Worm (Caenorhabditis elegans) whole organism, late embryonic: Measurements from ENCODE around the gene F01F1.2.
A peak's percentile ranks its signal among the peaks of the same experiment; 100 is the strongest.

Experiments
- C08G9.2 ChIP-seq: sonication (generic microtip); optimal IDR thresholded peaks from 2 replicates; lab custom pipeline; 2016; ENCODE audit warnings: mild to moderate bottlenecking, missing genetic modification characterization, moderate library complexity, missing compliant biosample characterization
- C38D4.7 ChIP-seq: fragments of 200-800 bp; sonication (Bioruptor generic); optimal IDR thresholded peaks from 2 replicates; lab custom pipeline; 2018; ENCODE audit warnings: mild to moderate bottlenecking, missing genetic modification characterization, moderate library complexity, missing compliant biosample characterization
- K02D7.2 ChIP-seq: sonication (generic microtip); optimal IDR thresholded peaks from 2 replicates; lab custom pipeline; 2017; ENCODE audit warnings: mild to moderate bottlenecking, missing genetic modification characterization, missing compliant biosample characterization
- T23F11.4 ChIP-seq: fragments of 200-800 bp; sonication (Bioruptor generic); optimal IDR thresholded peaks from 2 replicates; lab custom pipeline; 2018; ENCODE audit warnings: mild to moderate bottlenecking, missing genetic modification characterization, missing compliant biosample characterization
- ahr-1 ChIP-seq: sonication (generic microtip); optimal IDR thresholded peaks from 2 replicates; lab custom pipeline; 2016; ENCODE audit warnings: missing genetic modification characterization, missing compliant biosample characterization
- ceh-18 ChIP-seq: sonication (generic microtip); optimal IDR thresholded peaks from 2 replicates; lab custom pipeline; 2016; ENCODE audit warnings: missing genetic modification characterization, missing compliant biosample characterization
- ceh-2 ChIP-seq: sonication (generic microtip); optimal IDR thresholded peaks from 2 replicates; lab custom pipeline; 2016; ENCODE audit warnings: missing genotype, missing genetic modification characterization, missing compliant biosample characterization
- ceh-24 ChIP-seq: sonication (generic microtip); optimal IDR thresholded peaks from 2 replicates; lab custom pipeline; 2016; ENCODE audit warnings: mild to moderate bottlenecking, missing genetic modification characterization, missing compliant biosample characterization
- ceh-34 ChIP-seq: sonication (generic microtip); optimal IDR thresholded peaks from 2 replicates; lab custom pipeline; 2016; ENCODE audit warnings: mild to moderate bottlenecking, missing genetic modification characterization, missing compliant biosample characterization
- ceh-48 ChIP-seq: sonication (generic microtip); optimal IDR thresholded peaks from 2 replicates; lab custom pipeline; 2016; ENCODE audit warnings: missing genetic modification characterization, inconsistent platforms, missing compliant biosample characterization
- ceh-9 ChIP-seq: sonication (generic microtip); optimal IDR thresholded peaks from 2 replicates; lab custom pipeline; 2016; ENCODE audit warnings: mild to moderate bottlenecking, missing genetic modification characterization, inconsistent platforms, missing compliant biosample characterization
- che-1 ChIP-seq: sonication (generic microtip); optimal IDR thresholded peaks from 2 replicates; lab custom pipeline; 2016; ENCODE audit warnings: mild to moderate bottlenecking, missing genetic modification characterization, missing compliant biosample characterization
- dmd-4 ChIP-seq: sonication (generic microtip); optimal IDR thresholded peaks from 2 replicates; lab custom pipeline; 2016; ENCODE audit warnings: borderline replicate concordance, missing genetic modification characterization, missing compliant biosample characterization
- dve-1 ChIP-seq: sonication (generic microtip); optimal IDR thresholded peaks from 2 replicates; lab custom pipeline; 2017; ENCODE audit warnings: antibody characterized with exemption, mild to moderate bottlenecking, missing genetic modification characterization, missing compliant biosample characterization
- elt-2 ChIP-seq: sonication (generic microtip); optimal IDR thresholded peaks from 2 replicates; lab custom pipeline; 2016; ENCODE audit warnings: missing genetic modification reagents, missing genetic modification characterization, missing compliant biosample characterization
- elt-4 ChIP-seq: sonication (generic microtip); optimal IDR thresholded peaks from 2 replicates; lab custom pipeline; 2016; ENCODE audit warnings: missing genetic modification characterization, missing compliant biosample characterization
- ets-4 ChIP-seq: sonication (generic microtip); optimal IDR thresholded peaks from 2 replicates; lab custom pipeline; 2016; ENCODE audit warnings: missing genetic modification characterization, missing compliant biosample characterization
- eyg-1 ChIP-seq: sonication (generic microtip); optimal IDR thresholded peaks from 2 replicates; lab custom pipeline; 2016; ENCODE audit warnings: missing genotype, missing genetic modification characterization, missing compliant biosample characterization
- hlh-15 ChIP-seq: sonication (generic microtip); optimal IDR thresholded peaks from 2 replicates; lab custom pipeline; 2016; ENCODE audit warnings: missing genetic modification characterization, missing compliant biosample characterization
- hlh-8 ChIP-seq: sonication (generic microtip); optimal IDR thresholded peaks from 2 replicates; lab custom pipeline; 2016; ENCODE audit warnings: missing genotype, missing genetic modification characterization, missing compliant biosample characterization
- madf-2 ChIP-seq: sonication (generic microtip); optimal IDR thresholded peaks from 2 replicates; lab custom pipeline; 2017; ENCODE audit warnings: missing genetic modification characterization, missing compliant biosample characterization
- mec-3 ChIP-seq: sonication (generic microtip); optimal IDR thresholded peaks from 2 replicates; lab custom pipeline; 2016; ENCODE audit warnings: borderline replicate concordance, missing genetic modification characterization, missing compliant biosample characterization
- nfya-1 ChIP-seq: sonication (generic microtip); optimal IDR thresholded peaks from 2 replicates; lab custom pipeline; 2017; ENCODE audit warnings: missing genetic modification characterization, mild to moderate bottlenecking, missing compliant biosample characterization, antibody characterized with exemption, moderate library complexity
- nhr-11 ChIP-seq: fragments of 150-350 bp; optimal IDR thresholded peaks from 2 replicates; lab custom pipeline; 2014; ENCODE audit warnings: missing biosample characterization, missing genetic modification characterization
- odd-2 ChIP-seq: sonication (generic microtip); optimal IDR thresholded peaks from 2 replicates; lab custom pipeline; 2017; ENCODE audit warnings: antibody characterized with exemption, mild to moderate bottlenecking, missing genetic modification characterization, missing compliant biosample characterization
- pat-9 ChIP-seq: fragments of 200-800 bp; sonication (Bioruptor generic); optimal IDR thresholded peaks from 2 replicates; lab custom pipeline; 2018; ENCODE audit warnings: mild to moderate bottlenecking, missing genetic modification characterization, moderate library complexity, missing compliant biosample characterization
- pha-4 ChIP-seq: fragments of 150-350 bp; optimal IDR thresholded peaks from 2 replicates; lab custom pipeline; 2018; ENCODE audit warnings: missing biosample characterization, missing genetic modification reagents, missing genetic modification characterization
- rnt-1 ChIP-seq: sonication (generic microtip); optimal IDR thresholded peaks from 2 replicates; lab custom pipeline; 2016; ENCODE audit warnings: missing genetic modification characterization, missing compliant biosample characterization
- sdc-2 ChIP-seq: sonication (generic microtip); optimal IDR thresholded peaks from 2 replicates; lab custom pipeline; 2016; ENCODE audit warnings: missing genotype, missing genetic modification characterization, missing compliant biosample characterization
- sox-2 ChIP-seq: fragments of 200-800 bp; sonication (Bioruptor generic); IDR thresholded peaks from 2 replicates; pipeline ENCODE4 v1.3.6; 2022; ENCODE audit warnings: missing genetic modification reagents, missing genetic modification characterization, missing compliant biosample characterization
- sox-4 ChIP-seq: sonication (generic microtip); optimal IDR thresholded peaks from 2 replicates; lab custom pipeline; 2017; ENCODE audit warnings: mild to moderate bottlenecking, missing genetic modification characterization, inconsistent platforms, missing compliant biosample characterization
- syd-9 ChIP-seq: sonication (generic microtip); optimal IDR thresholded peaks from 2 replicates; lab custom pipeline; 2016; ENCODE audit warnings: mild to moderate bottlenecking, missing genetic modification characterization, moderate library complexity, missing compliant biosample characterization
- tbx-2 ChIP-seq: sonication (generic microtip); optimal IDR thresholded peaks from 2 replicates; lab custom pipeline; 2016; ENCODE audit warnings: missing genetic modification characterization, missing compliant biosample characterization
- tbx-7 ChIP-seq: sonication (generic microtip); optimal IDR thresholded peaks from 2 replicates; lab custom pipeline; 2016; ENCODE audit warnings: missing genotype, missing genetic modification characterization, missing compliant biosample characterization
- unc-3 ChIP-seq, 2 experiments: fragments of 200-800 bp in 1 of 2; sonication (Bioruptor generic) in 1 of 2; sonication (generic microtip) in 1 of 2; conservative IDR thresholded peaks in 1 of 2; optimal IDR thresholded peaks in 1 of 2; 2 replicates each; pipeline versions ENCODE4 v1.3.6 to Lab custom; 2016 to 2022; ENCODE audit warnings: missing compliant biosample characterization in 2 of 2, missing genetic modification characterization in 2 of 2, missing genetic modification reagents in 1 of 2
- unc-42 ChIP-seq: sonication (generic microtip); optimal IDR thresholded peaks from 2 replicates; lab custom pipeline; 2016; ENCODE audit warnings: missing genotype, missing genetic modification characterization, missing compliant biosample characterization
- unc-55 ChIP-seq: sonication (generic microtip); optimal IDR thresholded peaks from 2 replicates; lab custom pipeline; 2017; ENCODE audit warnings: missing biosample characterization, missing genetic modification reagents, missing genetic modification characterization
- unc-86 ChIP-seq: sonication (generic microtip); optimal IDR thresholded peaks from 2 replicates; lab custom pipeline; 2016; ENCODE audit warnings: missing genetic modification characterization, missing compliant biosample characterization
- ztf-16 ChIP-seq: sonication (generic microtip); optimal IDR thresholded peaks from 2 replicates; lab custom pipeline; 2017; ENCODE audit warnings: missing genetic modification characterization, missing compliant biosample characterization

F01F1.2 gene

ce11 chrIII:5834663-5835062 lies 43.7 kb upstream of the F01F1.2 start:
- TF ChIP-seq unc-42 (peak; percentile 61), unc-86 (tag; lab: Kevin White, UChicago) (no peak), ahr-1 (tag; lab: Kevin White, UChicago) (no peak)
- TF ChIP-seq, all 69 proteins: peak for 1

- TF ChIP-seq sdc-2 (tag; lab: Kevin White, UChicago) (no peak), ahr-1 (tag; lab: Kevin White, UChicago) (no peak), elt-2 (tag; lab: Kevin White, UChicago) (peak; percentile 89), unc-3 (GFP tag; conservative IDR thresholded peaks at IDR 0.05; lab: Robert Waterston, UW) (no peak), unc-3 (tag; optimal IDR thresholded peaks at IDR 0.05; lab: Kevin White, UChicago) (no peak), madf-2 (tag; lab: Kevin White, UChicago) (no peak), C38D4.7 (GFP tag; lab: Kevin White, UChicago) (no peak), unc-86 (tag; lab: Kevin White, UChicago) (no peak), ceh-34 (tag; lab: Kevin White, UChicago) (peak; percentile 23), eyg-1 (tag; lab: Kevin White, UChicago) (no peak), unc-42 (no peak), sox-2 (GFP tag; lab: Robert Waterston, UW) (no peak), tbx-7 (tag; lab: Kevin White, UChicago) (no peak), rnt-1 (tag; lab: Kevin White, UChicago) (peak; percentile 49), unc-55 (GFP tag; lab: Kevin White, UChicago) (no peak), ceh-48 (tag; lab: Kevin White, UChicago) (no peak), pat-9 (tag; lab: Kevin White, UChicago) (no peak), dve-1 (no peak), K02D7.2 (no peak), hlh-15 (tag; lab: Kevin White, UChicago) (no peak), ceh-2 (no peak), ceh-18 (tag; lab: Kevin White, UChicago) (peak; percentile 63), ets-4 (tag; lab: Kevin White, UChicago) (peak; percentile 26), pha-4 (no peak), C08G9.2 (tag; lab: Kevin White, UChicago) (peak; percentile 46), syd-9 (tag; lab: Kevin White, UChicago) (no peak), ztf-16 (tag; lab: Kevin White, UChicago) (no peak), dmd-4 (no peak), sox-4 (tag; lab: Kevin White, UChicago) (no peak), ceh-9 (tag; lab: Kevin White, UChicago) (no peak)
- TF ChIP-seq, all 69 proteins: peak for 6
Observed at ce11 chrIII:5835163-5835871, 43.0 kb upstream of the F01F1.2 start.

- no peak for TF ChIP-seq hlh-8 (tag; lab: Kevin White, UChicago)
- no peak for TF ChIP-seq mec-3 (tag; lab: Kevin White, UChicago)
- TF ChIP-seq elt-4 (tag; lab: Kevin White, UChicago): no peak
- no peak for TF ChIP-seq ceh-34 (tag; lab: Kevin White, UChicago)
- no peak for TF ChIP-seq nhr-11
- TF ChIP-seq T23F11.4 (GFP tag; lab: Kevin White, UChicago): no peak
- TF ChIP-seq ets-4 (tag; lab: Kevin White, UChicago): no peak
- TF ChIP-seq odd-2 (tag; lab: Kevin White, UChicago): no peak
- no peak for TF ChIP-seq unc-55 (GFP tag; lab: Kevin White, UChicago)
Observed at ce11 chrIII:5836261-5836660, 42.1 kb upstream of the F01F1.2 start.

- TF ChIP-seq che-1 (tag; lab: Kevin White, UChicago): no peak
- no peak for TF ChIP-seq K02D7.2
- TF ChIP-seq sdc-2 (tag; lab: Kevin White, UChicago): peak; percentile 7
- TF ChIP-seq C38D4.7 (GFP tag; lab: Kevin White, UChicago): peak; percentile 18
- no peak for TF ChIP-seq tbx-2 (tag; lab: Kevin White, UChicago)
- no peak for TF ChIP-seq ets-4 (tag; lab: Kevin White, UChicago)
- no peak for TF ChIP-seq ceh-18 (tag; lab: Kevin White, UChicago)
- peak; percentile 4 for TF ChIP-seq nfya-1 (tag; lab: Kevin White, UChicago)
- TF ChIP-seq ceh-24 (tag; lab: Kevin White, UChicago): no peak
Observed at ce11 chrIII:5836816-5837215, 41.5 kb upstream of the F01F1.2 start, which contains the start of gene W04D12.1. W04D12.1 (plus strand) TSS chrIII:5836926.
